Fruit fly (Drosophila melanogaster) whole organism, embryonic: ENCODE results near the gene CG32066.

Experiments
- Ada2b ChIP-seq: fragments of 200-800 bp; sonication (Bioruptor generic); IDR thresholded peaks from 2 replicates; pipeline ENCODE4 v1.3.6; 2022; ENCODE audit warnings: missing biosample characterization, missing genetic modification characterization
- Atf-2 ChIP-seq: fragments of 200-800 bp; sonication (Bioruptor generic); optimal IDR thresholded peaks from 2 replicates; lab custom pipeline; 2016; ENCODE audit warnings: missing biosample characterization, missing genetic modification characterization
- CG1024 ChIP-seq: fragments of 200-800 bp; sonication (Bioruptor generic); IDR thresholded peaks from 2 replicates; pipeline ENCODE4 v1.3.6; 2022; ENCODE audit warnings: missing biosample characterization, missing genetic modification characterization
- CG11398 ChIP-seq: fragments of 200-800 bp; sonication (Bioruptor generic); optimal IDR thresholded peaks from 2 replicates; lab custom pipeline; 2016; ENCODE audit warnings: missing biosample characterization, missing genetic modification characterization
- CG11696 ChIP-seq: fragments of 200-800 bp; sonication (Bioruptor generic); IDR thresholded peaks from 2 replicates; pipeline ENCODE4 v1.3.6; 2022; ENCODE audit warnings: missing biosample characterization, missing genetic modification characterization
- CG12299 ChIP-seq: fragments of 200-800 bp; sonication (Bioruptor generic); optimal IDR thresholded peaks from 2 replicates; lab custom pipeline; 2018; ENCODE audit warnings: missing biosample characterization, mild to moderate bottlenecking, missing genetic modification characterization
- CG15514 ChIP-seq: fragments of 200-800 bp; sonication (Bioruptor generic); optimal IDR thresholded peaks from 3 replicates; lab custom pipeline; 2017; ENCODE audit warnings: missing biosample characterization, missing genetic modification characterization, mild to moderate bottlenecking, moderate library complexity, missing genetic modification reagents
- CG15601 ChIP-seq: fragments of 200-800 bp; sonication (Bioruptor generic); optimal IDR thresholded peaks from 3 replicates; lab custom pipeline; 2019; ENCODE audit warnings: missing biosample characterization, mild to moderate bottlenecking, missing genetic modification characterization, moderate library complexity
- CG1602 ChIP-seq: fragments of 200-800 bp; sonication (Bioruptor generic); optimal IDR thresholded peaks from 3 replicates; lab custom pipeline; 2016; ENCODE audit warnings: missing biosample characterization, missing genetic modification characterization
- CG17612 ChIP-seq: fragments of 200-800 bp; sonication (Bioruptor generic); IDR thresholded peaks from 2 replicates; pipeline ENCODE4 v1.3.6; 2022; ENCODE audit warnings: missing biosample characterization, missing genetic modification characterization
- CG17912 ChIP-seq: fragments of 200-800 bp; sonication (Bioruptor generic); optimal IDR thresholded peaks from 2 replicates; lab custom pipeline; 2018; ENCODE audit warnings: missing biosample characterization, mild to moderate bottlenecking, missing genetic modification characterization
- CG2202 ChIP-seq: fragments of 200-800 bp; sonication (Bioruptor generic); optimal IDR thresholded peaks from 2 replicates; lab custom pipeline; 2018; ENCODE audit warnings: missing biosample characterization, mild to moderate bottlenecking, missing genetic modification characterization
- CG2712 ChIP-seq: fragments of 200-800 bp; optimal IDR thresholded peaks from 3 replicates; lab custom pipeline; 2019; ENCODE audit warnings: missing biosample characterization, mild to moderate bottlenecking, missing genetic modification characterization, moderate library complexity
- CG32772 ChIP-seq: fragments of 200-800 bp; sonication (Bioruptor generic); IDR thresholded peaks from 2 replicates; pipeline ENCODE4 v1.3.6; 2022; ENCODE audit warnings: missing biosample characterization, missing genetic modification characterization
- CG4707 ChIP-seq: fragments of 200-800 bp; sonication (Bioruptor generic); optimal IDR thresholded peaks from 2 replicates; lab custom pipeline; 2018; ENCODE audit warnings: missing biosample characterization, mild to moderate bottlenecking, missing genetic modification characterization, moderate library complexity
- CG6175 ChIP-seq: fragments of 200-800 bp; sonication (Bioruptor generic); IDR thresholded peaks from 3 replicates; pipeline ENCODE4 v1.3.6; 2022; ENCODE audit warnings: missing biosample characterization, missing genetic modification characterization
- CG7271 ChIP-seq: fragments of 200-800 bp; sonication (Bioruptor generic); optimal IDR thresholded peaks from 2 replicates; lab custom pipeline; 2018; ENCODE audit warnings: missing biosample characterization, mild to moderate bottlenecking, missing genetic modification characterization, moderate library complexity
- CG7556 ChIP-seq: fragments of 200-800 bp; sonication (Bioruptor generic); optimal IDR thresholded peaks from 2 replicates; lab custom pipeline; 2017; ENCODE audit warnings: missing biosample characterization, mild to moderate bottlenecking, missing genetic modification characterization
- CG7928 ChIP-seq: fragments of 200-800 bp; sonication (Bioruptor generic); optimal IDR thresholded peaks from 2 replicates; lab custom pipeline; 2017; ENCODE audit warnings: missing biosample characterization, mild to moderate bottlenecking, missing genetic modification characterization
- CHES-1-like ChIP-seq: fragments of 200-800 bp; sonication (Bioruptor generic); optimal IDR thresholded peaks from 2 replicates; lab custom pipeline; 2016; ENCODE audit warnings: missing biosample characterization, missing genetic modification characterization
- Chrac-16 ChIP-seq: fragments of 200-800 bp; sonication (Bioruptor generic); optimal IDR thresholded peaks from 3 replicates; lab custom pipeline; 2016; ENCODE audit warnings: missing biosample characterization, missing genetic modification characterization
- CoRest ChIP-seq: fragments of 200-800 bp; sonication (Bioruptor generic); optimal IDR thresholded peaks from 3 replicates; lab custom pipeline; 2018; ENCODE audit warnings: missing biosample characterization, mild to moderate bottlenecking, missing genetic modification characterization, moderate library complexity
- Dad ChIP-seq: fragments of 200-800 bp; sonication (Bioruptor generic); optimal IDR thresholded peaks from 3 replicates; lab custom pipeline; 2016; ENCODE audit warnings: missing biosample characterization, missing genetic modification characterization
- Dbx ChIP-seq: fragments of 200-800 bp; sonication (Bioruptor generic); IDR thresholded peaks from 3 replicates; pipeline ENCODE4 v1.3.6; 2022; ENCODE audit warnings: missing biosample characterization, missing genetic modification characterization
- Dfd ChIP-seq, 2 experiments: fragments of >200 bp; optimal IDR thresholded peaks; 2 replicates each; lab custom pipeline; 2017; ENCODE audit warnings: missing biosample characterization in 2 of 2, missing genetic modification characterization in 2 of 2
- Dip2 ChIP-seq: fragments of 200-800 bp; sonication (Bioruptor generic); IDR thresholded peaks from 2 replicates; pipeline ENCODE4 v1.3.6; 2022; ENCODE audit warnings: missing biosample characterization, missing genetic modification characterization
- Dip3 ChIP-seq: fragments of 200-800 bp; sonication (Bioruptor generic); optimal IDR thresholded peaks from 3 replicates; lab custom pipeline; 2016; ENCODE audit warnings: missing biosample characterization, missing genetic modification characterization
- Dref ChIP-seq: fragments of 200-800 bp; sonication (Bioruptor generic); IDR thresholded peaks from 2 replicates; pipeline ENCODE4 v1.3.6; 2022; ENCODE audit warnings: missing biosample characterization, missing genetic modification characterization
- HLH3B ChIP-seq: fragments of 200-800 bp; sonication (Bioruptor generic); IDR thresholded peaks from 2 replicates; pipeline ENCODE4 v1.3.6; 2022; ENCODE audit warnings: missing biosample characterization, missing genetic modification characterization
- HLH54F ChIP-seq: fragments of 200-800 bp; sonication (Bioruptor generic); optimal IDR thresholded peaks from 3 replicates; lab custom pipeline; 2016; ENCODE audit warnings: missing biosample characterization, missing genetic modification characterization
- Hr3 ChIP-seq: fragments of 200-800 bp; sonication (Bioruptor generic); optimal IDR thresholded peaks from 3 replicates; lab custom pipeline; 2016; ENCODE audit warnings: missing biosample characterization, missing genetic modification characterization
- Lim3 ChIP-seq: fragments of 200-800 bp; sonication (Bioruptor generic); IDR thresholded peaks from 2 replicates; pipeline ENCODE4 v1.3.6; 2022; ENCODE audit warnings: missing biosample characterization, missing genetic modification characterization
- NK7.1 ChIP-seq: fragments of 200-800 bp; sonication (Bioruptor generic); optimal IDR thresholded peaks from 3 replicates; lab custom pipeline; 2016; ENCODE audit warnings: missing biosample characterization, missing genetic modification characterization
- Optix ChIP-seq: fragments of 200-800 bp; sonication (Bioruptor generic); IDR thresholded peaks from 3 replicates; pipeline ENCODE4 v1.3.6; 2022; ENCODE audit warnings: missing biosample characterization, missing genetic modification characterization
- ab ChIP-seq: fragments of 200-800 bp; sonication (Bioruptor generic); optimal IDR thresholded peaks from 2 replicates; lab custom pipeline; 2016; ENCODE audit warnings: missing biosample characterization, missing genetic modification characterization
- ara ChIP-seq: fragments of 200-800 bp; sonication (Bioruptor generic); IDR thresholded peaks from 2 replicates; pipeline ENCODE4 v1.3.6; 2022; ENCODE audit warnings: missing biosample characterization, missing genetic modification characterization
- ase ChIP-seq: fragments of 200-800 bp; sonication (Bioruptor generic); IDR thresholded peaks from 3 replicates; pipeline ENCODE4 v1.3.6; 2022; ENCODE audit warnings: missing biosample characterization, missing genetic modification characterization
- btn ChIP-seq: fragments of 200-800 bp; sonication (Bioruptor generic); optimal IDR thresholded peaks from 2 replicates; lab custom pipeline; 2016; ENCODE audit warnings: missing biosample characterization, missing genetic modification characterization
- chn ChIP-seq: fragments of 200-800 bp; sonication (Bioruptor generic); optimal IDR thresholded peaks from 2 replicates; lab custom pipeline; 2016; ENCODE audit warnings: missing biosample characterization, missing genetic modification characterization
- ci ChIP-seq: fragments of 200-800 bp; sonication (Bioruptor generic); IDR thresholded peaks from 3 replicates; pipeline ENCODE4 v1.3.6; 2022; ENCODE audit warnings: missing biosample characterization, missing genetic modification characterization
- dan ChIP-seq: fragments of 200-800 bp; sonication (Bioruptor generic); IDR thresholded peaks from 2 replicates; pipeline ENCODE4 v1.3.6; 2022; ENCODE audit warnings: missing biosample characterization, missing genetic modification characterization
- dmrt11E ChIP-seq: fragments of 200-800 bp; sonication (Bioruptor generic); optimal IDR thresholded peaks from 3 replicates; lab custom pipeline; 2018; ENCODE audit warnings: missing biosample characterization, mild to moderate bottlenecking, missing genetic modification characterization, moderate library complexity
- fd3F ChIP-seq: fragments of 200-800 bp; sonication (Bioruptor generic); optimal IDR thresholded peaks from 2 replicates; lab custom pipeline; 2018; ENCODE audit warnings: missing biosample characterization, mild to moderate bottlenecking, missing genetic modification characterization, moderate library complexity
- mirr ChIP-seq: fragments of 200-800 bp; sonication (Bioruptor generic); optimal IDR thresholded peaks from 3 replicates; lab custom pipeline; 2018; ENCODE audit warnings: missing biosample characterization, mild to moderate bottlenecking, missing genetic modification characterization
- nom ChIP-seq: fragments of 200-800 bp; sonication (Bioruptor generic); optimal IDR thresholded peaks from 2 replicates; lab custom pipeline; 2017; ENCODE audit warnings: missing biosample characterization, missing genetic modification characterization, mild to moderate bottlenecking, moderate library complexity, missing genetic modification reagents
- prd ChIP-seq, 3 experiments: fragments of >200 bp in 2 of 3; fragments of 200-800 bp in 1 of 3; sonication (Bioruptor generic) in 1 of 3; optimal IDR thresholded peaks in 2 of 3; IDR thresholded peaks in 1 of 3; 2 replicates in 2 of 3; 3 replicates in 1 of 3; pipeline versions ENCODE4 v1.3.6 to Lab custom; 2017 to 2022; ENCODE audit warnings: missing biosample characterization in 1 of 3, missing genetic modification characterization in 1 of 3
- psq ChIP-seq: fragments of 200-800 bp; sonication (Bioruptor generic); optimal IDR thresholded peaks from 2 replicates; lab custom pipeline; 2017; ENCODE audit warnings: missing biosample characterization, missing genetic modification characterization
- sima ChIP-seq: fragments of 200-800 bp; sonication (Bioruptor generic); optimal IDR thresholded peaks from 2 replicates; lab custom pipeline; 2016; ENCODE audit warnings: missing biosample characterization, missing genetic modification characterization
- slp2 ChIP-seq: fragments of 200-800 bp; sonication (Bioruptor generic); optimal IDR thresholded peaks from 2 replicates; lab custom pipeline; 2016; ENCODE audit warnings: missing biosample characterization, missing genetic modification characterization
- toy ChIP-seq: fragments of 200-800 bp; sonication (Bioruptor generic); IDR thresholded peaks from 2 replicates; pipeline ENCODE4 v1.3.6; 2022; ENCODE audit warnings: missing biosample characterization, missing genetic modification characterization
- yki ChIP-seq: fragments of >200 bp; optimal IDR thresholded peaks from 3 replicates; lab custom pipeline; 2018
- zf30C ChIP-seq: fragments of 200-800 bp; sonication (Bioruptor generic); optimal IDR thresholded peaks from 3 replicates; lab custom pipeline; 2018; ENCODE audit warnings: missing biosample characterization, mild to moderate bottlenecking, missing genetic modification characterization

The CG32066 gene

DNA sequence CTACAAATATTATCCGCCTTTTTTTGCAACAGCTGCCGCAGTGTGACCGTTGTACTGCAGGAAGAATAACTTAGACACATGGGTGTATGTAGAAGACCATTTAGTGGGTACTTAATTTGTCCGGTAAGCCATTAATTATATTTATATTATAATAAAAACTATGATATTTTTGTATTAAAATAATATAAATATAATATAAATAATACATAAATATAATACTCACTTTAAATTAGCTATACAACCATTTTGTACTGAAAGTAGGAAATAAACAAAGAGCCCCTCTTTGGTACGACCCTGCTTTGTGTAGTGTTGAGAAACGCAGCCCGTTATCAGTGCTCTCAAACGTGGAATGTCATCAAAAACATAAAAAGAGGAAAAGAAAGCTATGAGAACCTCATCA, 23.0 kb downstream of the CG32066 start, which contains the start of gene Cnep1r2 (continued):
- TF ChIP-seq toy (GFP tag; lab: Robert Waterston, UW) (peak; percentile 70; the same call in 1 of the 2 replicates), Lim3 (peak; percentile 72), CG7928 (GFP tag; lab: Kevin White, UChicago) (peak; percentile 58), Dref (no peak), CG12299 (tag; lab: Kevin White, UChicago) (peak; percentile 96), dan (GFP tag; lab: Robert Waterston, UW) (peak; percentile 80), CG7271 (peak; percentile 94), CG7556 (GFP tag; lab: Kevin White, UChicago) (peak; percentile 94), nom (GFP tag; lab: Kevin White, UChicago) (peak; percentile 90), CG1024 (GFP tag; lab: Robert Waterston, UW) (peak; percentile 66), ase (GFP tag; lab: Robert Waterston, UW) (peak; percentile 86), Hr3 (GFP tag; lab: Kevin White, UChicago) (peak; percentile 98), Chrac-16 (GFP tag; lab: Kevin White, UChicago) (peak; percentile 96), CG4707 (GFP tag; lab: Kevin White, UChicago) (peak; percentile 72), ab (peak; percentile 60), CG1602 (peak; percentile 96), CG11398 (GFP tag; lab: Kevin White, UChicago) (no peak), CG17912 (GFP tag; lab: Kevin White, UChicago) (peak; percentile 89), fd3F (GFP tag; lab: Kevin White, UChicago) (peak; percentile 96), ci (peak; percentile 92), yki (lab: Kevin White, UChicago) (no peak), Optix (GFP tag; lab: Robert Waterston, UW) (peak; percentile 80; the same call in 2 of the 3 replicates), CG15514 (GFP tag; lab: Kevin White, UChicago) (peak; percentile 81), NK7.1 (GFP tag; lab: Kevin White, UChicago) (peak; percentile 47), CG15601 (tag; lab: Kevin White, UChicago) (peak; percentile 96), slp2 (GFP tag; lab: Kevin White, UChicago) (peak; percentile 64), sima (no peak), Dip2 (GFP tag; lab: Robert Waterston, UW) (no peak), CG2202 (peak; percentile 93), CG11696 (GFP tag; lab: Robert Waterston, UW) (peak; percentile 79), psq (GFP tag; lab: Kevin White, UChicago) (peak; percentile 83), Dip3 (GFP tag; lab: Kevin White, UChicago) (peak; percentile 80), CHES-1-like (GFP tag; lab: Kevin White, UChicago) (peak; percentile 18), CoRest (tag; lab: Kevin White, UChicago) (peak; percentile 99), Dad (GFP tag; lab: Kevin White, UChicago) (peak; percentile 36), CG17612 (peak; percentile 82), HLH54F (GFP tag; lab: Kevin White, UChicago) (peak; percentile 81), ara (GFP tag; lab: Robert Waterston, UW) (peak; percentile 90), Dfd (GFP tag; optimal IDR thresholded peaks at IDR 0.05; lab: Kevin White, UChicago) (no peak), Dbx (GFP tag; lab: Robert Waterston, UW) (peak; percentile 93), dmrt11E (tag; lab: Kevin White, UChicago) (peak; percentile 98), Atf-2 (GFP tag; lab: Kevin White, UChicago) (peak; percentile 59), mirr (GFP tag; lab: Kevin White, UChicago) (peak; percentile 71), zf30C (GFP tag; lab: Kevin White, UChicago) (peak; percentile 47), Ada2b (GFP tag; lab: Robert Waterston, UW) (peak; percentile 90), CG6175 (GFP tag; lab: Robert Waterston, UW) (peak; percentile 87), CG32772 (peak; percentile 97), prd (optimal IDR thresholded peaks at IDR 0.05; lab: Kevin White, UChicago) (no peak), prd (GFP tag; IDR thresholded peaks at IDR 0.05; lab: Robert Waterston, UW) (peak; percentile 98), chn (GFP tag; lab: Kevin White, UChicago) (peak; percentile 70), btn (GFP tag; lab: Kevin White, UChicago) (no peak), HLH3B (GFP tag; lab: Robert Waterston, UW) (peak; percentile 95), CG2712 (peak; percentile 98)
